Worm (Caenorhabditis elegans) whole organism, L2 larva: ENCODE results near the gene C08H9.16.

Experiments used
- C34F6.9 ChIP-seq: fragments of 150-350 bp; optimal IDR thresholded peaks from 2 replicates; lab custom pipeline; 2014; ENCODE audit warnings: missing biosample characterization, missing genetic modification characterization
- F13H6.1 ChIP-seq: sonication (generic microtip); optimal IDR thresholded peaks from 2 replicates; lab custom pipeline; 2016; ENCODE audit warnings: missing genetic modification characterization, missing compliant biosample characterization
- R02D3.7 ChIP-seq: fragments of 150-350 bp; optimal IDR thresholded peaks from 2 replicates; lab custom pipeline; 2014; ENCODE audit warnings: missing biosample characterization, missing genetic modification characterization
- Y55F3AM.14 ChIP-seq: fragments of 200-800 bp; sonication (Bioruptor generic); optimal IDR thresholded peaks from 2 replicates; lab custom pipeline; 2018; ENCODE audit warnings: mild to moderate bottlenecking, missing genetic modification characterization, missing compliant biosample characterization
- ZK546.5 ChIP-seq: sonication (generic microtip); optimal IDR thresholded peaks from 2 replicates; lab custom pipeline; 2017; ENCODE audit warnings: missing biosample characterization, missing genetic modification characterization
- alr-1 ChIP-seq: fragments of 150-350 bp; optimal IDR thresholded peaks from 2 replicates; lab custom pipeline; 2014; ENCODE audit warnings: missing biosample characterization, missing genetic modification characterization
- aly-2 ChIP-seq: fragments of 150-350 bp; optimal IDR thresholded peaks from 2 replicates; lab custom pipeline; 2014; ENCODE audit warnings: missing biosample characterization, missing genetic modification characterization
- ama-1 ChIP-seq: fragments of 150-350 bp; optimal IDR thresholded peaks from 2 replicates; lab custom pipeline; 2018; ENCODE audit warnings: inconsistent platforms
- blmp-1 ChIP-seq: sonication (generic microtip); optimal IDR thresholded peaks from 2 replicates; lab custom pipeline; 2017; ENCODE audit warnings: missing genetic modification characterization, mild to moderate bottlenecking, missing compliant biosample characterization, antibody characterized with exemption, moderate library complexity; ENCODE audit not compliant: insufficient read depth
- ceh-16 ChIP-seq: fragments of 150-350 bp; optimal IDR thresholded peaks from 2 replicates; lab custom pipeline; 2014; ENCODE audit warnings: missing biosample characterization, missing genetic modification characterization
- ceh-82 ChIP-seq: fragments of 150-350 bp; optimal IDR thresholded peaks from 2 replicates; lab custom pipeline; 2014; ENCODE audit warnings: missing biosample characterization, missing genetic modification characterization
- crh-2 ChIP-seq: sonication (generic microtip); optimal IDR thresholded peaks from 2 replicates; lab custom pipeline; 2017; ENCODE audit warnings: missing biosample characterization, missing genetic modification characterization
- dmd-4 ChIP-seq: sonication (generic microtip); optimal IDR thresholded peaks from 2 replicates; lab custom pipeline; 2017; ENCODE audit warnings: missing biosample characterization, missing genetic modification characterization
- egl-27 ChIP-seq: sonication (generic microtip); optimal IDR thresholded peaks from 3 replicates; lab custom pipeline; 2017; ENCODE audit warnings: missing biosample characterization, missing genetic modification reagents, missing genetic modification characterization
- elt-3 ChIP-seq: sonication (generic microtip); optimal IDR thresholded peaks from 2 replicates; lab custom pipeline; 2017; ENCODE audit warnings: missing biosample characterization, missing genetic modification characterization
- fos-1 ChIP-seq: fragments of 150-350 bp; optimal IDR thresholded peaks from 2 replicates; lab custom pipeline; 2014; ENCODE audit warnings: missing biosample characterization, missing genetic modification characterization
- gmeb-1 ChIP-seq: fragments of 150-350 bp; optimal IDR thresholded peaks from 2 replicates; lab custom pipeline; 2014; ENCODE audit warnings: missing biosample characterization, missing genetic modification characterization
- lin-11 ChIP-seq: fragments of 150-350 bp; sonication (generic microtip); optimal IDR thresholded peaks from 2 replicates; lab custom pipeline; 2014; ENCODE audit warnings: missing biosample characterization, missing genetic modification characterization, inconsistent platforms, mixed read lengths
- lin-13 ChIP-seq: fragments of 150-350 bp; optimal IDR thresholded peaks from 2 replicates; lab custom pipeline; 2014; ENCODE audit warnings: missing biosample characterization, missing genetic modification reagents, missing genetic modification characterization
- lin-39 ChIP-seq: fragments of 150-350 bp; optimal IDR thresholded peaks from 2 replicates; lab custom pipeline; 2014; ENCODE audit warnings: missing biosample characterization, missing genetic modification reagents, missing genetic modification characterization
- lsy-2 ChIP-seq, 2 experiments: fragments of 150-350 bp in 1 of 2; sonication (generic microtip) in 1 of 2; optimal IDR thresholded peaks; 2 replicates each; lab custom pipeline; 2014 to 2017; ENCODE audit warnings: missing biosample characterization in 2 of 2, missing genetic modification characterization in 2 of 2
- mab-5 ChIP-seq: fragments of 150-350 bp; optimal IDR thresholded peaks from 2 replicates; lab custom pipeline; 2014; ENCODE audit warnings: missing biosample characterization, missing genetic modification characterization
- mbf-1 ChIP-seq: sonication (generic microtip); optimal IDR thresholded peaks from 2 replicates; lab custom pipeline; 2017; ENCODE audit warnings: missing biosample characterization, missing genetic modification characterization
- mdl-1 ChIP-seq, 2 experiments: fragments of 150-350 bp in 1 of 2; sonication (generic microtip) in 1 of 2; optimal IDR thresholded peaks; 2 replicates each; lab custom pipeline; 2017; ENCODE audit warnings: missing biosample characterization in 2 of 2, missing genetic modification characterization in 2 of 2
- nhr-10 ChIP-seq: sonication (generic microtip); optimal IDR thresholded peaks from 2 replicates; lab custom pipeline; 2017; ENCODE audit warnings: missing biosample characterization, missing genetic modification characterization
- nhr-11 ChIP-seq: fragments of 150-350 bp; optimal IDR thresholded peaks from 2 replicates; lab custom pipeline; 2014; ENCODE audit warnings: missing biosample characterization, missing genetic modification characterization
- nhr-12 ChIP-seq: fragments of 150-350 bp; optimal IDR thresholded peaks from 2 replicates; lab custom pipeline; 2014; ENCODE audit warnings: missing biosample characterization, missing genetic modification characterization
- nhr-129 ChIP-seq: fragments of 150-350 bp; optimal IDR thresholded peaks from 2 replicates; lab custom pipeline; 2014; ENCODE audit warnings: missing biosample characterization, missing genetic modification characterization
- nhr-21 ChIP-seq: fragments of 150-350 bp; optimal IDR thresholded peaks from 2 replicates; lab custom pipeline; 2014; ENCODE audit warnings: missing biosample characterization, missing genetic modification characterization
- nhr-23 ChIP-seq: fragments of 150-350 bp; optimal IDR thresholded peaks from 2 replicates; lab custom pipeline; 2014; ENCODE audit warnings: missing biosample characterization, missing genetic modification reagents, missing genetic modification characterization
- nhr-237 ChIP-seq: fragments of 150-350 bp; optimal IDR thresholded peaks from 2 replicates; lab custom pipeline; 2014; ENCODE audit warnings: missing biosample characterization, missing genetic modification characterization
- nhr-25 ChIP-seq: fragments of 150-350 bp; sonication (generic microtip); optimal IDR thresholded peaks from 3 replicates; lab custom pipeline; 2014; ENCODE audit warnings: missing biosample characterization, missing genetic modification characterization
- nhr-6 ChIP-seq: fragments of 150-350 bp; optimal IDR thresholded peaks from 2 replicates; lab custom pipeline; 2014; ENCODE audit warnings: missing biosample characterization, missing genetic modification characterization
- nhr-77 ChIP-seq: fragments of 150-350 bp; optimal IDR thresholded peaks from 2 replicates; lab custom pipeline; 2014; ENCODE audit warnings: missing biosample characterization, missing genetic modification characterization
- peb-1 ChIP-seq: fragments of 150-350 bp; optimal IDR thresholded peaks from 2 replicates; lab custom pipeline; 2014; ENCODE audit warnings: missing biosample characterization, missing genetic modification characterization
- sem-4 ChIP-seq: fragments of 150-350 bp; optimal IDR thresholded peaks from 2 replicates; lab custom pipeline; 2014; ENCODE audit warnings: missing biosample characterization, missing genetic modification reagents, missing genetic modification characterization
- skn-1 ChIP-seq: sonication (generic microtip); optimal IDR thresholded peaks from 2 replicates; lab custom pipeline; 2017; ENCODE audit warnings: missing biosample characterization, missing genetic modification characterization
- sma-3 ChIP-seq: sonication (generic microtip); optimal IDR thresholded peaks from 2 replicates; lab custom pipeline; 2016; ENCODE audit warnings: missing genetic modification reagents, missing genetic modification characterization, missing compliant biosample characterization
- sma-9 ChIP-seq, 2 experiments: fragments of 150-350 bp in 1 of 2; sonication (generic microtip) in 1 of 2; optimal IDR thresholded peaks; 2 replicates each; lab custom pipeline; 2014 to 2016; ENCODE audit warnings: missing genetic modification characterization in 2 of 2, mild to moderate bottlenecking in 1 of 2, missing biosample characterization in 1 of 2, missing compliant biosample characterization in 1 of 2, missing genetic modification reagents in 1 of 2, moderate library complexity in 1 of 2
- snpc-4 ChIP-seq: fragments of 150-350 bp; optimal IDR thresholded peaks from 2 replicates; lab custom pipeline; 2014; ENCODE audit warnings: missing biosample characterization, missing genetic modification characterization
- unc-39 ChIP-seq: fragments of 150-350 bp; optimal IDR thresholded peaks from 2 replicates; lab custom pipeline; 2014; ENCODE audit warnings: missing biosample characterization, missing genetic modification characterization
- unc-55 ChIP-seq: fragments of 150-350 bp; sonication (generic microtip); optimal IDR thresholded peaks from 3 replicates; lab custom pipeline; 2014; ENCODE audit warnings: missing biosample characterization, missing genetic modification reagents, missing genetic modification characterization
- unc-62 ChIP-seq: fragments of 150-350 bp; optimal IDR thresholded peaks from 2 replicates; lab custom pipeline; 2014; ENCODE audit warnings: missing biosample characterization, missing genetic modification reagents, missing genetic modification characterization
- zag-1 ChIP-seq: fragments of 150-350 bp; optimal IDR thresholded peaks from 2 replicates; lab custom pipeline; 2014; ENCODE audit warnings: missing biosample characterization, missing genetic modification characterization
- ztf-1 ChIP-seq: fragments of 200-800 bp; sonication (Bioruptor generic); conservative IDR thresholded peaks from 2 replicates; pipeline ENCODE4 v1.3.6; 2022; ENCODE audit warnings: missing genetic modification characterization, missing compliant biosample characterization
- ztf-11 ChIP-seq: sonication (generic microtip); optimal IDR thresholded peaks from 2 replicates; lab custom pipeline; 2017; ENCODE audit warnings: missing biosample characterization, missing genetic modification characterization
- ztf-4 ChIP-seq: fragments of 150-350 bp; optimal IDR thresholded peaks from 2 replicates; lab custom pipeline; 2014; ENCODE audit warnings: missing biosample characterization, missing genetic modification characterization

The C08H9.16 gene

DNA sequence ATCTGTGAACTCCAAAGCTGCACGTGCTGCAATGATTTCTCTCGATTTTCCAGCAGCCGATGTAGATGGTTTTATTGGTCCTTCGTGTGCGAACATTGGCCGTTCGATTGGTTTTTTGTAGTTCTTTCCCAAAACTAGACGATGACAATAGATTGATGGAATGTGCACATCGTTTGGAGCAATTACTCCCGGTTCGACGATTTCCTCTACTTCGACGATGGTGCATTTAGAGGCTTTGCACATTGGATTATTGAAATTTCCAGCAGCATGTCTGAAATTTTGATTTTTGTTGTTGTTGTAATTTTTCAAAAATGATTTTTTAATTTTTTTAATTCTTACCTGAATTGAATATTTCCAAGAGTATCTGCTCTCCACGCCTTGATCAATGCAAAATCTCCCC is 43.1 kb downstream of the C08H9.16 start:
- TF ChIP-seq sma-9 (GFP tag; optimal IDR thresholded peaks at IDR 0.05; lab: Kevin White, UChicago) (no peak), sma-9 (tag; optimal IDR thresholded peaks at IDR 0.05; lab: Kevin White, UChicago) (no peak), lin-13 (GFP tag; lab: Kevin White, UChicago) (peak; percentile 17)

DNA sequence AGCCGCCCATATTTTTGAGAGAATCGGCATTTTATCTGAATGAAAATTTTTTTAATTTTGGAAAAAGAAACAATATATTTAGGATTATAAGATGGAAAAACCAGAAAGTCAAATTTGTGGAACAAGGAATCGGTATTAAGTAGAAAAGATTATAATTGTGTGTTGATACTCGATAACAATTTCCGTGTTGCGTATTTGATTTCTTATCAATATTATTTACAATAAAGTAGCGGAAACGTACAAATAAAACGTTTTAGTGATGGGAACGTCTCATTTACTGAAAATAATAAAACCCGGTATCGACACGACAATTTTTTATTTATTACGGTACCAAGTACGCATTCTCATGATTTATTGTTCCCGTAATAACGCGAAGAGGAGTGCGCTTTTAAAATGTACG is 44.3 kb downstream of the C08H9.16 start, which contains the start of gene C05C10.3:
Gene C05C10.3 (minus strand): TSS at position 35 of the 400 bp plus-strand sequence.
- TF ChIP-seq mab-5 (tag; lab: Kevin White, UChicago) (no peak), fos-1 (tag; lab: Kevin White, UChicago) (no peak), nhr-21 (tag; lab: Kevin White, UChicago) (no peak), unc-39 (tag; lab: Kevin White, UChicago) (no peak), dmd-4 (tag; lab: Kevin White, UChicago) (no peak), ZK546.5 (tag; lab: Kevin White, UChicago) (no peak), Y55F3AM.14 (no peak), unc-62 (GFP tag; lab: Kevin White, UChicago) (no peak), mbf-1 (tag; lab: Kevin White, UChicago) (no peak), elt-3 (tag; lab: Kevin White, UChicago) (no peak), nhr-6 (tag; lab: Kevin White, UChicago) (no peak), nhr-77 (tag; lab: Kevin White, UChicago) (no peak), ztf-1 (GFP tag; lab: Robert Waterston, UW) (no peak)

DNA sequence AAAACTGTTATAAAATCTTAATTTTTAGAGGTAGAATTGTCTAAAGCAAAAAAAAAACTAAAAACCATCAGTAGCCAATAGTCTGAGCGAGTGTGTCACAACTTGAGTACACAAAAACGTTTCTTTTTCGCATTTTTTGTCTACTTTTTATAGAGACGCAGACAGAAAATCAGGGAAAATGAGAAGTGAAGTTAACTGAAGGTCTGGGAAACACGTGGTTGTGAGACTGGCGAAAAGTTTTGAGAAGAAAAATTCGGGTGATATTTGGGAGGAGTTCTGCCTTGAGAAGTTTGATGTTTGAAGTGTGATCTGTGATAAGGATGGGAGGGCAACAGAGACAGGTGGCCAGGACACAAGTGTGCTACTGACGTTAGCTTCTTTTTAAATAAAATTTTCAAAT is 45.0 kb downstream of the C08H9.16 start:
- TF ChIP-seq ztf-1 (GFP tag; lab: Robert Waterston, UW) (no peak), crh-2 (peak; percentile 91), ceh-16 (no peak), fos-1 (tag; lab: Kevin White, UChicago) (peak; percentile 88), nhr-12 (tag; lab: Kevin White, UChicago) (no peak), sem-4 (peak; percentile 32), R02D3.7 (tag; lab: Kevin White, UChicago) (no peak), snpc-4 (tag; lab: Kevin White, UChicago) (peak; percentile 28), unc-62 (GFP tag; lab: Kevin White, UChicago) (no peak), mab-5 (tag; lab: Kevin White, UChicago) (no peak), ztf-11 (tag; lab: Kevin White, UChicago) (no peak), nhr-23 (tag; lab: Kevin White, UChicago) (no peak), mbf-1 (tag; lab: Kevin White, UChicago) (no peak), mdl-1 (tag; optimal IDR thresholded peaks at IDR 0.05; lab: Kevin White, UChicago) (peak in 1 of 2 experiments; percentile 90), C34F6.9 (peak; percentile 92), unc-55 (GFP tag; lab: Kevin White, UChicago) (peak; percentile 46), egl-27 (peak; percentile 34), lin-39 (tag; lab: Kevin White, UChicago) (no peak), nhr-129 (tag; lab: Kevin White, UChicago) (peak; percentile 94), sma-3 (peak; percentile 82), ztf-4 (tag; lab: Kevin White, UChicago) (peak; percentile 82), dmd-4 (tag; lab: Kevin White, UChicago) (no peak), alr-1 (tag; lab: Kevin White, UChicago) (no peak), nhr-10 (tag; lab: Kevin White, UChicago) (peak; percentile 93), sma-9 (GFP tag; optimal IDR thresholded peaks at IDR 0.05; lab: Kevin White, UChicago) (peak; percentile 91), sma-9 (tag; optimal IDR thresholded peaks at IDR 0.05; lab: Kevin White, UChicago) (no peak), lin-13 (GFP tag; lab: Kevin White, UChicago) (peak; percentile 67), nhr-237 (tag; lab: Kevin White, UChicago) (no peak), nhr-77 (tag; lab: Kevin White, UChicago) (no peak), zag-1 (no peak), Y55F3AM.14 (no peak), skn-1 (tag; lab: Kevin White, UChicago) (no peak), unc-39 (tag; lab: Kevin White, UChicago) (no peak), elt-3 (tag; lab: Kevin White, UChicago) (no peak), ama-1 (peak; percentile 62), lin-11 (tag; lab: Kevin White, UChicago) (no peak), ZK546.5 (tag; lab: Kevin White, UChicago) (no peak), gmeb-1 (tag; lab: Kevin White, UChicago) (peak; percentile 67), nhr-21 (tag; lab: Kevin White, UChicago) (peak; percentile 90), ceh-82 (tag; lab: Kevin White, UChicago) (no peak), nhr-25 (tag; lab: Kevin White, UChicago) (peak; percentile 89), F13H6.1 (tag; lab: Kevin White, UChicago) (peak; percentile 83), peb-1 (no peak), nhr-11 (no peak), blmp-1 (tag; lab: Kevin White, UChicago) (peak; percentile 86), aly-2 (no peak), nhr-6 (tag; lab: Kevin White, UChicago) (peak; percentile 44), lsy-2 (tag; optimal IDR thresholded peaks at IDR 0.05; lab: Kevin White, UChicago) (peak in 1 of 2 experiments; percentile 80)
